Worm (Caenorhabditis elegans) whole organism, dauer: ENCODE data around the gene pcp-5.

Experiments used
- unc-62 ChIP-seq: sonication (generic microtip); optimal IDR thresholded peaks from 2 replicates; lab custom pipeline; 2017; ENCODE audit warnings: missing biosample characterization, missing genetic modification reagents, missing genetic modification characterization

pcp-5 gene

ce11 chrIII:7907515-7907914 lies at the start of gene pcp-5:
pcp-5 (minus strand) TSS chrIII:7907615.
- TF ChIP-seq unc-62 (GFP tag; lab: Kevin White, UChicago) = no peak

DNA sequence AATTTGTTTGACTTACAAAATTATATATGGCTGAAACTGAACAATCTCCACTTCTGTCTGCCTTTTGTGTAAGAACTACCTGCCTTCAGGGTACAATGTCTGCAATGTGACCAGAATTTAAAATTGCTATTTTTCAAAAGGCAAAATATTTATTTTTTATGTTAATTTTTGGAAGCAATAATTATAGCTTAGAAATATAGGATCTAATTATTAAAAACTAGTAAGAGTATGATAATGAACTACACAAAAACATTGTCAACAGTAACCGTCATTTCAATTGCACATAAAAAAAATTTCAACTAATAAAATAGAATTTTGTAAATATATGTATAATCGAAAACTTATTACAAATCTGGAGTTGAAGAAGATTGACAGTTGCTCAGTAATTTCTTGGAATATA lies 49.5 kb upstream of the pcp-5 start, which contains the start of gene C29E4.9:
C29E4.9 (minus strand) TSS at position 101 of the 400 bp plus-strand sequence.
- no peak for TF ChIP-seq unc-62 (GFP tag; lab: Kevin White, UChicago)

DNA sequence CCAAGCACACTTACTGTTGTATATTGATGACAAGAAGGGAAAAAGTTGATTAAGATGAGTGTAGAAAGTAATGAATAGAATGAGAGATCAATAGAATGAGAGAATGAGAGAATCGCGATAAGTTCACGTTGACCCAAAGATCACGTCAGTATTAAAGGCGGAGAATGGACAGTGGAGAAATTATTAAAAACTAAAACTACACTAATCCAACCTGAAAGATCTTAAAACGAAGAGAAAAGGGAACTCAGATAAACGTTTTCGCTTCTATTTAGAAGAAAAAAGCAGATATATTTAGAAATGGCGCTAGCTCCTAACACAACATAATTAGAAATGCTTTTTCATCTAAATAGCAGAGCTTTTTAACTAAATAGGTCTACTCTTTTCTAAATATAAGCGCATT lies 45.8 kb upstream of the pcp-5 start, which contains the start of gene let-754:
let-754 (minus strand) TSS at position 101 of the 400 bp plus-strand sequence.
- TF ChIP-seq unc-62 (GFP tag; lab: Kevin White, UChicago) = no peak

- TF ChIP-seq unc-62 (GFP tag; lab: Kevin White, UChicago) = no peak
These were observed 44.8 kb upstream of the pcp-5 start, which contains the start of gene C29E4.15 for ce11 chrIII:7952077-7952765. C29E4.15 (plus strand) TSS chrIII:7952623.

- no peak for TF ChIP-seq unc-62 (GFP tag; lab: Kevin White, UChicago)
These were observed 43.0 kb upstream of the pcp-5 start for ce11 chrIII:7950447-7950846.

ce11 chrIII:7948802-7949201 lies 41.4 kb upstream of the pcp-5 start, which contains the start of gene col-90:
col-90 (plus strand) TSS chrIII:7948838.
- no peak for TF ChIP-seq unc-62 (GFP tag; lab: Kevin White, UChicago)

DNA sequence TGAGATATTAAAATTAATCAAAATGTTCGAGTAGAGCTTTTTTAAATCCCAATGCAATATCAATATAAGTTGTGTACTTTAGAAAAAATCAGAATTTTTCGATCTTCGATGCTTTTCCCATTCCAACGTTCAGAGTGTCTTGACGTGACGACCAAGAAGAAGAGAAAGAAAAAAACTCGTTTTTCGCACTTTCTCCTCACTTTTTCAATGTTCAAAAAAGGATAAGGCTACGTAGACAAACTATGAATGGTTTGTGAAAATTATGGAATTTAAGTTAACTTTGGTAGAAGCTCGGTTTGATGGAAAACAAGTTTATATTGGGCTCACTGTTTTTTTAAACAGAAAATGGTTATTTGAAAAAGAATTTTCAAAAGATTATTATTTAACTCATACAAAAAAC lies 40.3 kb upstream of the pcp-5 start:
- TF ChIP-seq unc-62 (GFP tag; lab: Kevin White, UChicago) = no peak

ce11 chrIII:7946968-7947491 lies 39.6 kb upstream of the pcp-5 start, which contains the start of gene gsto-1:
gsto-1 (minus strand) TSS chrIII:7947018.
- no peak for TF ChIP-seq unc-62 (GFP tag; lab: Kevin White, UChicago)

DNA sequence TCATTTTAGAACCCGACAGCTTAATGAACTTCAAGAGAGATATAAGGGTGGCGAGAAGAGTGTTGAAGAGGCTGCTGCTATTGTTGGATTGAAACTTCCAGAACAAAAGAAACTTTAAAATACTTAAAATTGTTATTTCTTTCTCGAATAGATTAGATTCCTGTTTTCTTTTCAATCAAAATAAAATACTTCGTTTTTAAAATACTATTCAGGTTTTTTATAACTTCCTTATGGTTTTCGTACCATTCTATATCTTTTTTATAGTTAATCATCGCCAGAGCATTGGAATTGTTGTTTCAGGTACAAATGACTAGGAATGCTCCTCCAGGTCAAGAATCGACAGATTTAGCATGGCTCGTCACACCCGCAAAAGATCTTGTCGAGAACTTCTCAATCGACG lies 34.0 kb upstream of the pcp-5 start, which contains the start of gene kle-2:
kle-2 (plus strand) TSS at position 301 of the 400 bp plus-strand sequence.
- no peak for TF ChIP-seq unc-62 (GFP tag; lab: Kevin White, UChicago)

ce11 chrIII:7940819-7941218 lies 33.4 kb upstream of the pcp-5 start, which contains the start of gene C29E4.12:
C29E4.12 (plus strand) TSS chrIII:7941151.
- no peak for TF ChIP-seq unc-62 (GFP tag; lab: Kevin White, UChicago)

ce11 chrIII:7937548-7937947 lies 30.1 kb upstream of the pcp-5 start, which contains the start of gene C29E4.10:
C29E4.10 (plus strand) TSS chrIII:7937848.
- TF ChIP-seq unc-62 (GFP tag; lab: Kevin White, UChicago) = no peak

ce11 chrIII:7933235-7933634 lies 25.8 kb upstream of the pcp-5 start, which contains the start of gene ran-2:
ran-2 (plus strand) TSS chrIII:7933535.
- no peak for TF ChIP-seq unc-62 (GFP tag; lab: Kevin White, UChicago)

- no peak for TF ChIP-seq unc-62 (GFP tag; lab: Kevin White, UChicago)
These were observed 21.2 kb upstream of the pcp-5 start, which contains the start of the genes C29E4.13 and npp-15 for ce11 chrIII:7928549-7929129. C29E4.13 (minus strand) TSS chrIII:7928717. npp-15 (plus strand) TSS chrIII:7929043.

- no peak for TF ChIP-seq unc-62 (GFP tag; lab: Kevin White, UChicago)
These were observed 18.6 kb upstream of the pcp-5 start for ce11 chrIII:7925968-7926367.

DNA sequence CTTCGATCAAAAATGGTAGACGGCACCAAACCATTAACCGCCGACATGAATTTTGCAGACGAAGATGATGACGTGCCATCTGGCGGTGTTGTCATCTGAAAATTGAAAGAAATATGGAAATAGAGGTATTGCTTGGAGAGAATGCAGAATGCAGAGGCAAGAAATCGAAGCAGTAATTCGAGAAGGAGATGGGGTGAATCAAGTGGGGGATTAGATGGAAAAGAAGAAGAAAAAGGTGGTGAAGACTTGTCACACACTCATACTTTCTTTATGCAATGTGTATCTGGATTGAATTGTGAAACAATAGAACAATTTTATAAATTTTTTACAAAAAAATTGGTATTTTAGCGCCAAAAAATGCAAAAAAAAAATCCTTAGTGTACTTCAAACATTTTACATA lies 17.4 kb upstream of the pcp-5 start, which contains the start of gene tag-250:
tag-250 (minus strand) TSS at position 101 of the 400 bp plus-strand sequence.
- no peak for TF ChIP-seq unc-62 (GFP tag; lab: Kevin White, UChicago)

- no peak for TF ChIP-seq unc-62 (GFP tag; lab: Kevin White, UChicago)
These were observed 14.8 kb upstream of the pcp-5 start, which contains the start of gene C29E4.17 for ce11 chrIII:7922207-7922606. C29E4.17 (plus strand) TSS chrIII:7922507.
